Fruit fly (Drosophila melanogaster) whole organism, wandering third instar larva: Measurements from ENCODE around the gene betaTub97EF.
"Not testable (repeated sequence)": the region's sequence is repeated elsewhere in the genome, so short reads cannot be mapped to it uniquely, and the experiment has no call there.

Source experiments
- CrebA ChIP-seq: fragments of 200-800 bp; sonication (Bioruptor generic); optimal IDR thresholded peaks from 2 replicates; lab custom pipeline; 2016; ENCODE audit warnings: missing biosample characterization, mild to moderate bottlenecking, missing genetic modification characterization, borderline replicate concordance
- Dfd ChIP-seq: fragments of >200 bp; optimal IDR thresholded peaks from 2 replicates; lab custom pipeline; 2017; ENCODE audit warnings: missing biosample characterization, missing genetic modification characterization
- Jra ChIP-seq: sonication (Bioruptor generic); optimal IDR thresholded peaks from 2 replicates; lab custom pipeline; 2016; ENCODE audit warnings: missing biosample characterization, missing genetic modification characterization
- Myc ChIP-seq: fragments of >200 bp; optimal IDR thresholded peaks from 2 replicates; lab custom pipeline; 2017
- br ChIP-seq: fragments of 200-800 bp; sonication (Bioruptor generic); optimal IDR thresholded peaks from 2 replicates; lab custom pipeline; 2016; ENCODE audit warnings: missing biosample characterization, missing genetic modification characterization
- dsf ChIP-seq: sonication (Bioruptor generic); optimal IDR thresholded peaks from 2 replicates; lab custom pipeline; 2016; ENCODE audit warnings: missing biosample characterization, missing genetic modification characterization, borderline replicate concordance
- fru ChIP-seq: fragments of 200-800 bp; sonication (Bioruptor generic); optimal IDR thresholded peaks from 3 replicates; lab custom pipeline; 2016; ENCODE audit warnings: missing biosample characterization, mild to moderate bottlenecking, missing genetic modification characterization
- h ChIP-seq: fragments of 200-800 bp; sonication (Bioruptor generic); optimal IDR thresholded peaks from 3 replicates; lab custom pipeline; 2016; ENCODE audit warnings: missing biosample characterization, mild to moderate bottlenecking, missing genetic modification characterization
- lola ChIP-seq: fragments of >200 bp; optimal IDR thresholded peaks from 2 replicates; lab custom pipeline; 2017; ENCODE audit warnings: missing biosample characterization, missing genetic modification characterization
- woc ChIP-seq: sonication (Bioruptor generic); optimal IDR thresholded peaks from 2 replicates; lab custom pipeline; 2016; ENCODE audit warnings: missing biosample characterization, mild to moderate bottlenecking, missing genetic modification characterization

DNA sequence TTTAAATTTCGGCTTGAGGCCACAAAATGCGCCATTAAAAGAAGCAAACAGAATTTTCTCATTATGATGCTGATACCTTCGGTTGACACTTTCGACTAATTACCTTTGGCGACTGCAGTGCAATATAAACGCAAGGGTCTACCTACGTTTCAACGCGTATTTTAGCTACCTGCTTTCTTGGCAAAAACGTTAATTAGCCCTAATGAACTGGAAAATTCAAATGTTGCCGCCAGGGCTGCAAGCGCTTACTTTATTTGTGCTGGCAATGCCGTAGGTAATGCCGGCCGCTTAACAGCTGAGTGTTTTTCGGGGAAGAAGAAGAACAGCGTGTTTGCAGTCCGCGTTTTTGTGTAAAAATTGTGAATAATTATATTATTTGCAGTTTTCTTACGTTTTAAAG lies 27.7 kb downstream of the betaTub97EF start, which contains the start of gene CG31253:
- TF ChIP-seq dsf; h (GFP tag; lab: Kevin White, UChicago); Jra (GFP tag; lab: Kevin White, UChicago); Dfd; lola; CrebA; Myc (lab: Kevin White, UChicago); woc (GFP tag; lab: Kevin White, UChicago); fru (GFP tag; lab: Kevin White, UChicago); br: not testable (repeated sequence)
